Fruit fly (Drosophila melanogaster): Measurements from ENCODE around the gene CG1236.

CG1236 gene

DNA sequence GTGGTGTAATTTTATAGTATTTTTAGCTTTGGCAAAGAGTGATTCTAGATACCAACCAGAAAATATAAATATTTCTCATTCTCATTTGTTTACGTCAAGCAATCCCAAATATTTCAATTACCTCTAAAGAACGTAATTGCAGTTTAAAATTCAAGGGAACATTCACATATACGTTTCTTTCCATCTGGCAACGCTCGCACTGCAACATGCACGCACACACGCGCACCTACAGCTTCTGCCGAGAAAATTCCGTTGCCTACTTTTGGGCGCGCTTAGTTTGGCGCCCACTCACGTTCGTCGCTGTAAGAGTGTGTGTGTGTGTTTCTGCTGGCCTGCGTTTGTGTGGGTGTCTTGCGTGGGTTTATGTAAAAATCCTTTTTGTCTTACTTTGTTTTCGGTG lies 35.9 kb downstream of the CG1236 start (continued):
- no peak for TF ChIP-seq D19A (tag; optimal IDR thresholded peaks at IDR 0.05)
- peak; percentile 28 for TF ChIP-seq CG7556 (GFP tag; optimal IDR thresholded peaks at IDR 0.05)
- no peak for TF ChIP-seq CG43689 (GFP tag; IDR thresholded peaks at IDR 0.05)
- peak; percentile 1 for TF ChIP-seq CG9727 (GFP tag; optimal IDR thresholded peaks at IDR 0.05)
- no peak for TF ChIP-seq CG18476 (GFP tag; optimal IDR thresholded peaks at IDR 0.05)
- no peak for TF ChIP-seq CTCF (GFP tag; optimal IDR thresholded peaks at IDR 0.05)
- TF ChIP-seq CG7963 (GFP tag; IDR thresholded peaks at IDR 0.05; ENCODE audit: partially characterized antibody): no peak
- TF ChIP-seq fd96Cb (tag; optimal IDR thresholded peaks at IDR 0.05): no peak
- no peak for TF ChIP-seq gro (GFP tag; optimal IDR thresholded peaks at IDR 0.05)
- no peak for TF ChIP-seq H2.0 (GFP tag; IDR thresholded peaks at IDR 0.05)
- no peak for TF ChIP-seq Sox100B (GFP tag; optimal IDR thresholded peaks at IDR 0.05)
- TF ChIP-seq Dp (GFP tag; optimal IDR thresholded peaks at IDR 0.05): peak; percentile 22
- TF ChIP-seq stwl (tag; optimal IDR thresholded peaks at IDR 0.05): peak; percentile 65
- no peak for TF ChIP-seq peb (GFP tag; IDR thresholded peaks at IDR 0.05)
- TF ChIP-seq CG14014 (GFP tag; IDR thresholded peaks at IDR 0.05): no peak

DNA sequence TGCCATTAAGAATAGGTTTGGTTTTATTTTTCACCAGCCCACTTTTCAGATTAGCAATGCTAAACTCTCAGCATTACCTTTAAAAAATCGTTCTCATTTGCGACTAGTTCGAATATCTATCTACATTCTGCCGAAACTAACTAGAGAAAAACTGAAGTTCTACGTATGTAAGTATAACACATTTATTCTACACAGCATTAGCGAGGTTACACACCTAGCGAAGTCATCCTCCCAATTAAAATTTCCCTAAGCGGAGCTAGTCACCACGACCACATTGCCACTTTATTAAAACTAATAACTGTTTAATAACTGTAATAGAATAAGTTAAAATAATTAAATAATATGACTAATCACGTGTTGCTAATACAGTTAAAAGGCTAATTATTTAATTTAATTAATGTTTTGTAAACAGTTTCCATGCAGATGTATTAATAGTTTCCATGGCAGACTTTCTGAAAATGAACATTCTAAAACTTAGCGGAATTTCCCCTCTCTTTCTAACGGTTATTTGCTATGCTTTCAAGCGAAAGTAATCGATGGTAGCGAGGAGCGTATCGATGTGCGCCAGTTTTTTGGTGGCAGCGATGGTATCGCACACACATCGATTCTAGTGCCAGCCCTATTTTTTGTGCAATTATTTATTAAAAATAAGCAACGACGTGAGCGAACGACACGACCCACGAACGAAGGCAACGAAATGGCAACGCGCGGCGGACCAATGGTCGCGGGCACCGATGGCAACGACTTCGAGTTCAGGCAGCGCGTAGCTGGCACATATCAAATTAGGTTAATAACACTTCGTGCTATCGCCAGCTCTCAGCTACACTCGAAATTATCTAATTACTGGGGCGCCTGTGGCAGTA lies 42.4 kb downstream of the CG1236 start, which contains the start of gene jagn:
Gene jagn, plus strand, starts transcription at position 585 of the 863 bp plus-strand sequence.
- TF ChIP-seq Sox102F (GFP tag; optimal IDR thresholded peaks at IDR 0.05) (peak; percentile 26), CG15073 (GFP tag; optimal IDR thresholded peaks at IDR 0.05) (no peak), CG31441 (GFP tag; IDR thresholded peaks at IDR 0.05) (peak; percentile 65), mirr (GFP tag; optimal IDR thresholded peaks at IDR 0.05) (no peak), Hr3 (GFP tag; optimal IDR thresholded peaks at IDR 0.05) (peak; percentile 45), nerfin-1 (tag; optimal IDR thresholded peaks at IDR 0.05) (peak; percentile 54), Dbx (GFP tag; IDR thresholded peaks at IDR 0.05) (peak; percentile 83), gt (GFP tag; IDR thresholded peaks at IDR 0.05) (no peak), CG11093 (GFP tag; IDR thresholded peaks at IDR 0.05) (no peak), CG11247 (GFP tag; IDR thresholded peaks at IDR 0.05) (peak; percentile 64), CG12155 (GFP tag; optimal IDR thresholded peaks at IDR 0.05) (peak; percentile 98), sug (tag; optimal IDR thresholded peaks at IDR 0.05) (peak; percentile 54), CG18764 (GFP tag; optimal IDR thresholded peaks at IDR 0.05) (peak; percentile 44), CG32772 (GFP tag; IDR thresholded peaks at IDR 0.05) (0 out of 2 replicates have a peak, but pooled peaks have one; percentile 38), CG11085 (GFP tag; IDR thresholded peaks at IDR 0.05) (peak; percentile 65; the same call in 1 of the 2 replicates), Hr39 (optimal IDR thresholded peaks at IDR 0.05) (no peak), Pdp1 (GFP tag; optimal IDR thresholded peaks at IDR 0.05) (peak; percentile 52 to 76), CG11398 (GFP tag; optimal IDR thresholded peaks at IDR 0.05) (peak; percentile 36), CG8944 (GFP tag; optimal IDR thresholded peaks at IDR 0.05) (peak; percentile 71), prd (optimal IDR thresholded peaks at IDR 0.05) (no peak), prd (GFP tag; IDR thresholded peaks at IDR 0.05) (peak; percentile 53; the same call in 1 of the 3 replicates), CG8281 (tag; optimal IDR thresholded peaks at IDR 0.05) (no peak), ems (GFP tag; optimal IDR thresholded peaks at IDR 0.05) (peak; percentile 60), br (optimal IDR thresholded peaks at IDR 0.05) (no peak), tgo (GFP tag; IDR thresholded peaks at IDR 0.05) (peak; percentile 40; the same call in 2 of the 3 replicates), MESR4 (GFP tag; optimal IDR thresholded peaks at IDR 0.05) (peak; percentile 93), cg (GFP tag; optimal IDR thresholded peaks at IDR 0.05) (no peak), Lhr (GFP tag; optimal IDR thresholded peaks at IDR 0.05) (peak; percentile 86), maf-S (GFP tag; optimal IDR thresholded peaks at IDR 0.05) (peak; percentile 46), ham (GFP tag; IDR thresholded peaks at IDR 0.05) (no peak), klu (GFP tag; IDR thresholded peaks at IDR 0.05) (0 out of 2 replicates have a peak, but pooled peaks have one; percentile 28), Xrp1 (GFP tag; IDR thresholded peaks at IDR 0.05) (peak; percentile 38; the same call in 1 of the 2 replicates), pros (GFP tag; optimal IDR thresholded peaks at IDR 0.05) (no peak), Hmx (GFP tag; optimal IDR thresholded peaks at IDR 0.05) (no peak), cas (GFP tag; IDR thresholded peaks at IDR 0.05) (no peak), slp2 (GFP tag; optimal IDR thresholded peaks at IDR 0.05) (peak; percentile 25)

Measured in whole organism, embryonic.